Worm (Caenorhabditis elegans) whole organism, L3 larva: Measurements from ENCODE around the gene rbf-1.

Source experiments
- ZK546.5 ChIP-seq: sonication (generic microtip); optimal IDR thresholded peaks from 2 replicates; lab custom pipeline; 2017; ENCODE audit warnings: missing biosample characterization, missing genetic modification characterization
- ama-1 ChIP-seq: fragments of 150-350 bp; optimal IDR thresholded peaks from 2 replicates; lab custom pipeline; 2018
- ceh-16 ChIP-seq: sonication (generic microtip); optimal IDR thresholded peaks from 2 replicates; lab custom pipeline; 2017; ENCODE audit warnings: missing biosample characterization, missing genetic modification characterization
- ceh-82 ChIP-seq: fragments of 150-350 bp; optimal IDR thresholded peaks from 2 replicates; lab custom pipeline; 2014; ENCODE audit warnings: missing biosample characterization, missing genetic modification characterization
- hmg-11 ChIP-seq: sonication (generic microtip); optimal IDR thresholded peaks from 2 replicates; lab custom pipeline; 2016; ENCODE audit warnings: missing genetic modification characterization, missing compliant biosample characterization
- lin-39 ChIP-seq: fragments of 150-350 bp; optimal IDR thresholded peaks from 2 replicates; lab custom pipeline; 2018; ENCODE audit warnings: missing biosample characterization, missing genetic modification reagents, missing genetic modification characterization
- nhr-11 ChIP-seq: fragments of 150-350 bp; optimal IDR thresholded peaks from 2 replicates; lab custom pipeline; 2014; ENCODE audit warnings: missing biosample characterization, missing genetic modification characterization
- nhr-237 ChIP-seq: fragments of 150-350 bp; optimal IDR thresholded peaks from 2 replicates; lab custom pipeline; 2014; ENCODE audit warnings: missing biosample characterization, missing genetic modification characterization
- pqm-1 ChIP-seq: fragments of 150-350 bp; optimal IDR thresholded peaks from 2 replicates; lab custom pipeline; 2017; ENCODE audit warnings: missing biosample characterization, missing genetic modification characterization, inconsistent platforms
- unc-39 ChIP-seq: sonication (generic microtip); optimal IDR thresholded peaks from 4 replicates; lab custom pipeline; 2017; ENCODE audit warnings: missing biosample characterization, missing genetic modification characterization
- ztf-4 ChIP-seq: fragments of 150-350 bp; optimal IDR thresholded peaks from 2 replicates; lab custom pipeline; 2014; ENCODE audit warnings: missing biosample characterization, missing genetic modification characterization

DNA sequence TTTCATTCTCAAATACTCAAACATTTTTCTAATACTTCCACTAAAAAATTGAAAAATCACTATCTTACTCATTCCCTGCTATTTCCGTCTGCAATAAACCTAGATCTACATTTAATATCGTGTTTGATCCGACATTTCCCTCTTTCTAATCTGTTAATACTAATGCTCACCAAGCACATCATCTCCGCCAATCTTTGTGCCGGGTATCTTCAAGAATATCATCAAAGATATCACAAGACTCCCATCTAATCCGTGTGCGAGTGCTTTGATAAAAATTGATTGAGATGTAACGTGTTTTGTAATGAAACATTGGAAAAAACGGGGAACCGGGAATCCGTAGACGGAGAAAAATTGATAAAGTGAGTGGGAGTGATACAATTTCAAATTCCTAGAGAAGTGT, 3.8 kb downstream of the rbf-1 start:
- TF ChIP-seq ama-1 (lab: Kevin White, UChicago) (no peak), lin-39 (no peak), hmg-11 (tag; lab: Kevin White, UChicago) (no peak), ztf-4 (no peak), unc-39 (no peak), ceh-16 (tag; lab: Kevin White, UChicago) (no peak), nhr-11 (tag; lab: Kevin White, UChicago) (no peak), ZK546.5 (tag; lab: Kevin White, UChicago) (no peak), pqm-1 (tag; lab: Kevin White, UChicago) (no peak), nhr-237 (tag; lab: Kevin White, UChicago) (no peak), ceh-82 (tag; lab: Kevin White, UChicago) (no peak)
